Fruit fly (Drosophila melanogaster): ENCODE data around the gene Gmd.

- TF ChIP-seq CG4496 (GFP tag; IDR thresholded peaks at IDR 0.05) (peak; percentile 94), CG13204 (GFP tag; optimal IDR thresholded peaks at IDR 0.05) (peak; percentile 69), CG15710 (tag; optimal IDR thresholded peaks at IDR 0.05) (peak; percentile 90), Pif1A (GFP tag; optimal IDR thresholded peaks at IDR 0.05) (peak; percentile 90)
These were observed 28.0 kb upstream of the Gmd start for dm6 chr2L:5004677-5005463.
